Fruit fly (Drosophila melanogaster): ENCODE measurements around the gene shop.

shop gene

dm6 chrX:18869489-18870132, 21.2 kb upstream of the shop start (continued):
- TF ChIP-seq chm (GFP tag; IDR thresholded peaks at IDR 0.05) = peak; percentile 65; the same call in 1 of the 2 replicates
- TF ChIP-seq Ptx1 (GFP tag; IDR thresholded peaks at IDR 0.05) = peak; percentile 65
- TF ChIP-seq jumu (GFP tag; optimal IDR thresholded peaks at IDR 0.05) = peak; percentile 12
- TF ChIP-seq CG2678 (tag; optimal IDR thresholded peaks at IDR 0.05) = peak; percentile 64
- TF ChIP-seq CG10209 (GFP tag; optimal IDR thresholded peaks at IDR 0.05) = peak; percentile 48
- no peak for TF ChIP-seq Myb (GFP tag; optimal IDR thresholded peaks at IDR 0.05)
- no peak for TF ChIP-seq CG2129 (GFP tag; IDR thresholded peaks at IDR 0.05; ENCODE audit: partially characterized antibody)
- TF ChIP-seq gcm (GFP tag; optimal IDR thresholded peaks at IDR 0.05) = peak; percentile 7
- TF ChIP-seq sr (GFP tag; IDR thresholded peaks at IDR 0.05) = peak; percentile 64; the same call in 2 of the 3 replicates
- TF ChIP-seq Nf-YB (GFP tag; optimal IDR thresholded peaks at IDR 0.05) = no peak
- TF ChIP-seq tgo (GFP tag; IDR thresholded peaks at IDR 0.05) = peak; percentile 66
- 0 out of 2 replicates have a peak, but pooled peaks have one; percentile 36 for TF ChIP-seq CG5953 (GFP tag; IDR thresholded peaks at IDR 0.05)
- TF ChIP-seq CG10654 (GFP tag; optimal IDR thresholded peaks at IDR 0.05) = peak; percentile 34
- peak; percentile 25 for TF ChIP-seq Blimp-1 (GFP tag; optimal IDR thresholded peaks at IDR 0.05)
- TF ChIP-seq CoRest (tag; optimal IDR thresholded peaks at IDR 0.05) = peak; percentile 39
- peak; percentile 71 for TF ChIP-seq vvl (GFP tag; IDR thresholded peaks at IDR 0.05)
- TF ChIP-seq ttk (GFP tag; IDR thresholded peaks at IDR 0.05) = peak; percentile 44; the same call in 1 of the 2 replicates
- TF ChIP-seq sna (GFP tag; IDR thresholded peaks at IDR 0.05; ENCODE audit: partially characterized antibody) = no peak
- no peak for TF ChIP-seq pzg (GFP tag; optimal IDR thresholded peaks at IDR 0.05)
- no peak for TF ChIP-seq pan (optimal IDR thresholded peaks at IDR 0.05)
- TF ChIP-seq pan (GFP tag; optimal IDR thresholded peaks at IDR 0.05 in 1 of 2, IDR thresholded peaks at IDR 0.05 in 1 of 2) = peak in 1 of 2 experiments; percentile 72
- 0 out of 2 replicates have a peak, but pooled peaks have one; percentile 44 for TF ChIP-seq stc (GFP tag; IDR thresholded peaks at IDR 0.05)
- TF ChIP-seq CG10979 (tag; optimal IDR thresholded peaks at IDR 0.05) = peak; percentile 32
- peak; percentile 26 for TF ChIP-seq Side (GFP tag; optimal IDR thresholded peaks at IDR 0.05)
- TF ChIP-seq dati (GFP tag; IDR thresholded peaks at IDR 0.05) = no peak
- TF ChIP-seq CG6813 (GFP tag; optimal IDR thresholded peaks at IDR 0.05) = peak; percentile 31
- TF ChIP-seq nmo (GFP tag; optimal IDR thresholded peaks at IDR 0.05) = peak; percentile 45
- TF ChIP-seq CG2202 (tag; optimal IDR thresholded peaks at IDR 0.05) = no peak
- TF ChIP-seq CG14441 (GFP tag; IDR thresholded peaks at IDR 0.05) = peak; percentile 72
- no peak for TF ChIP-seq bigmax (GFP tag; optimal IDR thresholded peaks at IDR 0.05)
- peak; percentile 65 for TF ChIP-seq slbo (GFP tag; IDR thresholded peaks at IDR 0.05)
- peak; percentile 54 for TF ChIP-seq HLH3B (GFP tag; IDR thresholded peaks at IDR 0.05)
- TF ChIP-seq Meics (GFP tag; optimal IDR thresholded peaks at IDR 0.05) = peak; percentile 51
- no peak for TF ChIP-seq CG7271 (tag; optimal IDR thresholded peaks at IDR 0.05)
- TF ChIP-seq Atf6 (GFP tag; IDR thresholded peaks at IDR 0.05) = peak; percentile 30; the same call in 1 of the 2 replicates
- no peak for TF ChIP-seq CG4328 (GFP tag; optimal IDR thresholded peaks at IDR 0.05)
- peak; percentile 52; the same call in 1 of the 4 replicates for TF ChIP-seq Gug (GFP tag; IDR thresholded peaks at IDR 0.05)
- TF ChIP-seq CG13624 (GFP tag; optimal IDR thresholded peaks at IDR 0.05) = peak; percentile 41
- TF ChIP-seq CG13296 (GFP tag; optimal IDR thresholded peaks at IDR 0.05) = peak; percentile 43
- TF ChIP-seq CG7786 (GFP tag; optimal IDR thresholded peaks at IDR 0.05) = peak; percentile 25
- TF ChIP-seq CG11456 (GFP tag; IDR thresholded peaks at IDR 0.05) = peak; percentile 77; the same call in 2 of the 3 replicates
- TF ChIP-seq H2.0 (GFP tag; IDR thresholded peaks at IDR 0.05) = peak; percentile 43
- no peak for TF ChIP-seq CG7839 (tag; optimal IDR thresholded peaks at IDR 0.05)
- TF ChIP-seq CG5245 (GFP tag; optimal IDR thresholded peaks at IDR 0.05) = peak; percentile 40
- no peak for TF ChIP-seq Ets97D (GFP tag; optimal IDR thresholded peaks at IDR 0.05)
- peak; percentile 68 for TF ChIP-seq ind (GFP tag; optimal IDR thresholded peaks at IDR 0.05)
- no peak for TF ChIP-seq CG6254 (GFP tag; optimal IDR thresholded peaks at IDR 0.05)
- no peak for TF ChIP-seq eyg (GFP tag; optimal IDR thresholded peaks at IDR 0.05)
- TF ChIP-seq amos (GFP tag; IDR thresholded peaks at IDR 0.05; ENCODE audit: partially characterized antibody) = no peak
